Worm (Caenorhabditis elegans): ENCODE measurements around the gene C50E3.12.

C50E3.12 gene

DNA sequence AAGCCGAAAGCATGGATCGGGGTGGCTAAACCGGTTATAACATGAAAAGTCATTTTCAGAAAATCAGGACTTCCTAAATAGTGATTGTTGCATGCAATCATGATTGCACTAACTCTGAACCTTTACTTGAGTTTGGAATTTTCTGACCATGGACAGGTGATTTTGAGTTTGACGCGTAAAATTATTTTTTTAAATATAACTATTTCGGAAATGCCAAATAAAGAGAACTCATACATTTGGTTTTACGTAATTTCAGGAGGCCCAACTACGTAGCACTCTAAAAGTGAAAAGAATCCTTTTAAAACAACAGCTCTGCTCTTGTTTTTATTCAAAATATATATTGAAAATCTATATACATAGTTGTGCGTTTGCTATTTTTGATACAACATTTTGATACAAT, 29.9 kb upstream of the C50E3.12 start, which contains the start of gene srh-234:
TSS of gene srh-234 (minus strand) at position 101 of the 400 bp plus-strand sequence.
- TF ChIP-seq ets-4 (GFP tag; optimal IDR thresholded peaks at IDR 0.05): no peak
- no peak for TF ChIP-seq F23B12.7 (tag; optimal IDR thresholded peaks at IDR 0.05; ENCODE audit: insufficient read depth)
- TF ChIP-seq let-526 (GFP tag; IDR thresholded peaks at IDR 0.05): no peak
- no peak for TF ChIP-seq F49E8.2 (tag; optimal IDR thresholded peaks at IDR 0.05; ENCODE audit: insufficient read depth)
- no peak for TF ChIP-seq chd-7 (tag; optimal IDR thresholded peaks at IDR 0.05)
- TF ChIP-seq lir-1 (GFP tag; conservative IDR thresholded peaks at IDR 0.05): no peak
- no peak for TF ChIP-seq ztf-28 (GFP tag; IDR thresholded peaks at IDR 0.05)
- TF ChIP-seq hsf-1 (GFP tag; IDR thresholded peaks at IDR 0.05): no peak
- no peak for TF ChIP-seq snpc-3.4 (tag; optimal IDR thresholded peaks at IDR 0.05)
- TF ChIP-seq tbx-9 (tag; optimal IDR thresholded peaks at IDR 0.05; ENCODE audit: borderline replicate concordance): no peak
- no peak for TF ChIP-seq sea-2 (GFP tag; IDR thresholded peaks at IDR 0.05)
- no peak for TF ChIP-seq nfya-2 (GFP tag; IDR thresholded peaks at IDR 0.05)
- no peak for TF ChIP-seq mel-28 (tag; optimal IDR thresholded peaks at IDR 0.05; ENCODE audit: borderline replicate concordance)

DNA sequence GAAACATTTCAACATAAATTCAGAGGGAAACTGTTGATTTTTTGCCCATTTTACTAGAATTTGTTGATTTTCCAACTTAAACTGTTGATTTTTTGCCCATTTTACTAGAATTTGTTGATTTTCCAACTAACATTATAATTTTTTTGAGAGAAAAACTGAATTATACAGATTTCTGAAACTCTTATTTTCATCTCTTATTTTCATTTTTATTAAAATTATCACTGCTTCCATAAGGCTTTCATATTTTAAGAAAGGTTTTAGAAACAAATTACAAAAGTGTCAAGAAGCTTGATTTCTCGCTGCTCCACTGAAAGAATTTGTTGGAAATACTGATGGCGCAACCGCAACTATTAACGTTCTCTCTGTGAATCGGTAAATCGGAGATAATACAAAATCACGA, 28.1 kb upstream of the C50E3.12 start:
- TF ChIP-seq hrde-1 (tag; optimal IDR thresholded peaks at IDR 0.05; ENCODE audit: borderline replicate concordance): no peak
- TF ChIP-seq egl-18 (GFP tag; IDR thresholded peaks at IDR 0.05): no peak
- no peak for TF ChIP-seq dpl-1 (GFP tag; optimal IDR thresholded peaks at IDR 0.05)
- TF ChIP-seq let-526 (GFP tag; IDR thresholded peaks at IDR 0.05): no peak
- no peak for TF ChIP-seq let-607 (tag; optimal IDR thresholded peaks at IDR 0.05)
- no peak for TF ChIP-seq fkh-3 (tag; optimal IDR thresholded peaks at IDR 0.05)
- TF ChIP-seq C17E4.6 (GFP tag; IDR thresholded peaks at IDR 0.05): no peak
- no peak for TF ChIP-seq hmg-20 (GFP tag; IDR thresholded peaks at IDR 0.05)
- TF ChIP-seq tbx-9 (tag; optimal IDR thresholded peaks at IDR 0.05; ENCODE audit: borderline replicate concordance): no peak
- no peak for TF ChIP-seq ets-4 (GFP tag; optimal IDR thresholded peaks at IDR 0.05)
- TF ChIP-seq rec-8 (tag; optimal IDR thresholded peaks at IDR 0.05): no peak
- no peak for TF ChIP-seq F52B5.7 (tag; optimal IDR thresholded peaks at IDR 0.05)
- TF ChIP-seq ztf-18 (tag; optimal IDR thresholded peaks at IDR 0.05): no peak

DNA sequence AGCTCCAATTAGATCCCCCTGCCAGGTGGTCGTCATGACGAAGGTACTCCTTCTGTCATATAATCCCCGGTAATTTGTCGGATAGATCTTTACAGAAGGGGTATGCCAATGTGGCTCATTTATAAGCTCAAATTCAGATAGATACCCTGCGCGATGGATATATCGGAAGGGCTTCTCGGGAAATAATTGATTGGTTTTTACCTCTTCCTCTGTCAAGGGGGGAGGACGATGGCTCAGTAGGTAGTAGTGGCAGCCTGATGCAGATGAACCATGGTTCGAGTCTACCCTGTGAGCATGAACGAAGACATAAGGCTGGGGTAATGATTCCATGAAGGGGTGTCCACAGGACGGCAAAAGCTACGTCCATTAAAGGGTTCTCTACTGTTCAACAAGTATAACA, 25.3 kb upstream of the C50E3.12 start:
- TF ChIP-seq hlh-12 (tag; optimal IDR thresholded peaks at IDR 0.05): no peak
- no peak for TF ChIP-seq rpc-1 (optimal IDR thresholded peaks at IDR 0.05)
- TF ChIP-seq rpc-1 (tag; optimal IDR thresholded peaks at IDR 0.05): peak; percentile 8

DNA sequence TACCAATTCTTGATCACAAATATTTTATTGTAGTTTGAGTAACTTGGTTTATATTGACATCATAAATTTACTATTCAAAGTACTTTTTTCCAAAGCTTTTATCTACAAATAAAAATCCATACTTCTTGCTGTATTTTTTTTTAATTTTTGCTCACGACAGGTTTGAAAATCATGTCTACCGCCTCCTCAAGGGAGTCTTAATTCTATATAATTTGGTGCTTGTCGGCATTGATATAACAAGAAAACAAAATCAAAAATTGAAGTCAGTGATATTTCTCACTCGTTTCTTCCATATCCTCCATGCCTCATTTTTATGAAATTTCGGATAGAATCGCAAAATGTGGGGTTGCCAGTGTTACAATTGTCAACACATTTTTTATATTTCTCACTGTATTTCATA, 23.6 kb upstream of the C50E3.12 start, which contains the start of gene str-47:
TSS of gene str-47 (plus strand) at position 301 of the 400 bp plus-strand sequence.
- TF ChIP-seq snpc-4 (GFP tag; optimal IDR thresholded peaks at IDR 0.05): no peak
- TF ChIP-seq snpc-4 (tag; optimal IDR thresholded peaks at IDR 0.05): no peak

DNA sequence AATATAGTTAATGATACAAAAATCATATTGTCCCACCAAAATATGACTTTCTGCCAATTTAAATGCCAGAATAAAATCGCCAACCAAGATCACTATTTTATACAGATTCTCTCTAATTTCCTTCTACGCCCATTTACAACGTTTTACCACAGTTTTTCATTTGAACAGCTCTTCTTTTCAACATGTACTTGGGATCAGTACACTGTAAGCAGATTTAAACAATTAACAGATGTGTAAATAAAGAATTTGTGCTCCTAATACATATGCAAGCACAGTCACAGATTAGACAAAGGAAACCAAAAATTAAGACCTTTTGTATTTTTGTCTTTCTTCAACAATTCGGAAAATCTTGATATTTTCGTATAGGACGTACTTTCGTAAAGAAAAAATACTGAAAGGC, 21.6 kb upstream of the C50E3.12 start, which contains the start of gene F07C4.11:
TSS of gene F07C4.11 (minus strand) at position 101 of the 400 bp plus-strand sequence.
- no peak for TF ChIP-seq mel-28 (tag; optimal IDR thresholded peaks at IDR 0.05; ENCODE audit: borderline replicate concordance)

DNA sequence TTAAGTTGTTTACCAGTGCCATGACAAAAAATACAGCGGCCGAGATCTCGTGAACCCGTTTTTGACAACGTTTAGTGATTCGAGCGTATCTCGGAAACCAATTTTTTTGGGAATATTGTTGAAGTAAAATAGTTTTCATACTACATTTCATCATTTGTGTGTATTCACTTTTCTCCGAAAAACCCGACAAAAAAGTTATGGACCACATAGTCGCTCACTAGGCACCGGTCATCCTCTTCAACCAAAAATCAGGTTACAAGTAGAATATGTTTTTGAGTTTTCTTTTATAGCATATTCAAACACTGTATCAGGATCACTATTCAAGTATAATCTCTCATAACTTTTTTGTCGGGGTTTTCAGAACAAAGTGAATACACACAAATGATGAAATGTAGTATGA, 19.9 kb upstream of the C50E3.12 start:
- TF ChIP-seq dox-1 (GFP tag; IDR thresholded peaks at IDR 0.05): no peak
- no peak for TF ChIP-seq pbrm-1 (GFP tag; IDR thresholded peaks at IDR 0.05)
- no peak for TF ChIP-seq bed-1 (GFP tag; IDR thresholded peaks at IDR 0.05)
